Worm (Caenorhabditis elegans): ENCODE data around the gene ugt-65.

DNA sequence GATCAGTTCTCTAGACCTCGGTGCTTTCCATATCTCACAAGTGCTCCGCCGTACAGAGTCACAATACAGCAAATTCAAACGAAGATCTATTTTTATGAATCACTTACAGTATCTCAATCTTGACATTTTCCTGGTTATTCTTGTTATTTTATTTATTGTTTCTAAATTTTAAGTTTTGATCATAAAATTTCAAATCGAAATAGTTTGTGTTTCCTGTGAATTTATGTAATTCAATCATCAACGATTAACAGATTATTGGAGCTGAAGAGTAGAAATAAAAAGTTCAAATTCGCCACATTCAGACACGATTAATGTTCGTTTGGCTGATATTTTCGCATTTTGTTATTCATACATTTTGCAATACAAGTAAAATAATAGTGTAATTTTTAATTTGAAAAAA, 11.9 kb downstream of the ugt-65 start, which contains the start of gene clec-184:
- TF ChIP-seq nhr-77 (tag; optimal IDR thresholded peaks at IDR 0.05) (no peak), ama-1 (optimal IDR thresholded peaks at IDR 0.05) (no peak), sem-4 (tag; optimal IDR thresholded peaks at IDR 0.05) (no peak), skn-1 (tag; optimal IDR thresholded peaks at IDR 0.05) (no peak), mdl-1 (tag; optimal IDR thresholded peaks at IDR 0.05) (no peak), ceh-16 (tag; optimal IDR thresholded peaks at IDR 0.05) (no peak), nhr-10 (tag; optimal IDR thresholded peaks at IDR 0.05) (no peak)

Measured in whole organism, L2 larva.